Fruit fly (Drosophila melanogaster) whole organism, embryonic: Measurements from ENCODE around the gene CG32369.

Experiments
- Ada2b ChIP-seq: fragments of 200-800 bp; sonication (Bioruptor generic); IDR thresholded peaks from 2 replicates; pipeline ENCODE4 v1.3.6; 2022; ENCODE audit warnings: missing biosample characterization, missing genetic modification characterization
- BEAF-32 ChIP-seq: fragments of 200-800 bp; sonication (Bioruptor generic); optimal IDR thresholded peaks from 3 replicates; lab custom pipeline; 2017; ENCODE audit warnings: missing biosample characterization, missing genetic modification characterization, mild to moderate bottlenecking, moderate library complexity, missing genetic modification reagents
- CG10565 ChIP-seq: fragments of 200-800 bp; sonication (Bioruptor generic); optimal IDR thresholded peaks from 3 replicates; lab custom pipeline; 2016; ENCODE audit warnings: missing biosample characterization, mild to moderate bottlenecking, missing genetic modification characterization
- CG12104 ChIP-seq: fragments of 200-800 bp; sonication (Bioruptor generic); optimal IDR thresholded peaks from 3 replicates; lab custom pipeline; 2016; ENCODE audit warnings: missing biosample characterization, missing genetic modification characterization
- CG12155 ChIP-seq: fragments of 200-800 bp; sonication (Bioruptor generic); optimal IDR thresholded peaks from 3 replicates; lab custom pipeline; 2016; ENCODE audit warnings: missing biosample characterization, missing genetic modification characterization
- CG13123 ChIP-seq: fragments of 200-800 bp; sonication (Bioruptor generic); optimal IDR thresholded peaks from 2 replicates; lab custom pipeline; 2016; ENCODE audit warnings: missing biosample characterization, missing genetic modification characterization
- CG14667 ChIP-seq: fragments of 200-800 bp; sonication (Bioruptor generic); IDR thresholded peaks from 2 replicates; pipeline ENCODE4 v1.3.6; 2022; ENCODE audit warnings: missing biosample characterization, missing genetic modification characterization
- CG16815 ChIP-seq: fragments of 200-800 bp; sonication (Bioruptor generic); optimal IDR thresholded peaks from 3 replicates; lab custom pipeline; 2017; ENCODE audit warnings: missing biosample characterization, mild to moderate bottlenecking, missing genetic modification characterization
- CG18476 ChIP-seq: fragments of 200-800 bp; sonication (Bioruptor generic); optimal IDR thresholded peaks from 2 replicates; lab custom pipeline; 2016; ENCODE audit warnings: missing biosample characterization, mild to moderate bottlenecking, missing genetic modification characterization
- CG2678 ChIP-seq: fragments of 200-800 bp; sonication (Bioruptor generic); optimal IDR thresholded peaks from 3 replicates; lab custom pipeline; 2019; ENCODE audit warnings: missing biosample characterization, mild to moderate bottlenecking, missing genetic modification characterization, moderate library complexity
- CG30020 ChIP-seq: fragments of 200-800 bp; optimal IDR thresholded peaks from 2 replicates; lab custom pipeline; 2019; ENCODE audit warnings: missing biosample characterization, mild to moderate bottlenecking, missing genetic modification characterization, moderate library complexity
- CG3407 ChIP-seq: fragments of 200-800 bp; sonication (Bioruptor generic); optimal IDR thresholded peaks from 2 replicates; lab custom pipeline; 2018; ENCODE audit warnings: missing biosample characterization, mild to moderate bottlenecking, missing genetic modification characterization
- CG4820 ChIP-seq: fragments of 200-800 bp; sonication (Bioruptor generic); optimal IDR thresholded peaks from 3 replicates; lab custom pipeline; 2016; ENCODE audit warnings: missing biosample characterization, missing genetic modification characterization
- CG5180 ChIP-seq: fragments of 200-800 bp; sonication (Bioruptor generic); optimal IDR thresholded peaks from 3 replicates; lab custom pipeline; 2017; ENCODE audit warnings: missing biosample characterization, missing genetic modification characterization, mild to moderate bottlenecking, moderate library complexity, missing genetic modification reagents
- CG6791 ChIP-seq: fragments of 200-800 bp; sonication (Bioruptor generic); IDR thresholded peaks from 3 replicates; pipeline ENCODE4 v1.3.6; 2022; ENCODE audit warnings: missing biosample characterization, missing genetic modification characterization; ENCODE audit not compliant: partially characterized antibody
- CG6813 ChIP-seq: fragments of 200-800 bp; sonication (Bioruptor generic); optimal IDR thresholded peaks from 2 replicates; lab custom pipeline; 2017; ENCODE audit warnings: missing biosample characterization, missing genetic modification characterization, mild to moderate bottlenecking, moderate library complexity, missing genetic modification reagents
- CG7556 ChIP-seq: fragments of 200-800 bp; sonication (Bioruptor generic); optimal IDR thresholded peaks from 2 replicates; lab custom pipeline; 2017; ENCODE audit warnings: missing biosample characterization, mild to moderate bottlenecking, missing genetic modification characterization
- CG7786 ChIP-seq: fragments of 200-800 bp; sonication (Bioruptor generic); optimal IDR thresholded peaks from 2 replicates; lab custom pipeline; 2016; ENCODE audit warnings: missing biosample characterization, missing genetic modification characterization
- CG7928 ChIP-seq: fragments of 200-800 bp; sonication (Bioruptor generic); optimal IDR thresholded peaks from 2 replicates; lab custom pipeline; 2017; ENCODE audit warnings: missing biosample characterization, mild to moderate bottlenecking, missing genetic modification characterization
- D ChIP-seq, 2 experiments: fragments of 200-800 bp in 1 of 2; fragments of >200 bp in 1 of 2; sonication (Bioruptor generic) in 1 of 2; optimal IDR thresholded peaks; 2 replicates in 1 of 2; 3 replicates in 1 of 2; lab custom pipeline; 2017; ENCODE audit warnings: mild to moderate bottlenecking in 1 of 2, missing biosample characterization in 1 of 2, missing genetic modification characterization in 1 of 2, missing genetic modification reagents in 1 of 2
- Ets97D ChIP-seq: fragments of 200-800 bp; sonication (Bioruptor generic); optimal IDR thresholded peaks from 3 replicates; lab custom pipeline; 2016; ENCODE audit warnings: missing biosample characterization, missing genetic modification characterization
- H2.0 ChIP-seq: fragments of 200-800 bp; sonication (Bioruptor generic); IDR thresholded peaks from 2 replicates; pipeline ENCODE4 v1.3.6; 2022; ENCODE audit warnings: missing biosample characterization, missing genetic modification characterization
- HLHmδ ChIP-seq: fragments of 200-800 bp; sonication (Bioruptor generic); optimal IDR thresholded peaks from 2 replicates; lab custom pipeline; 2018; ENCODE audit warnings: missing biosample characterization, mild to moderate bottlenecking, missing genetic modification characterization, moderate library complexity
- Med ChIP-seq: fragments of 200-800 bp; sonication (Bioruptor generic); peaks from one replicate; lab custom pipeline; 2016; ENCODE audit warnings: missing biosample characterization, missing genetic modification characterization, mild to moderate bottlenecking, inconsistent platforms, moderate library complexity
- NC2β ChIP-seq: fragments of 200-800 bp; sonication (Bioruptor generic); optimal IDR thresholded peaks from 2 replicates; lab custom pipeline; 2016; ENCODE audit warnings: missing biosample characterization, missing genetic modification characterization
- Nf-YA ChIP-seq: fragments of 200-800 bp; sonication (Bioruptor generic); IDR thresholded peaks from 2 replicates; pipeline ENCODE4 v1.3.6; 2022; ENCODE audit warnings: missing biosample characterization, missing genetic modification characterization
- Oli ChIP-seq: fragments of 200-800 bp; sonication (Bioruptor generic); optimal IDR thresholded peaks from 2 replicates; lab custom pipeline; 2018; ENCODE audit warnings: missing biosample characterization, mild to moderate bottlenecking, missing genetic modification characterization, moderate library complexity
- Sin3A ChIP-seq: fragments of >200 bp; optimal IDR thresholded peaks from 2 replicates; lab custom pipeline; 2018
- Six4 ChIP-seq: fragments of 200-800 bp; sonication (Bioruptor generic); optimal IDR thresholded peaks from 2 replicates; lab custom pipeline; 2016; ENCODE audit warnings: missing biosample characterization, missing genetic modification characterization
- TFAM ChIP-seq: fragments of 200-800 bp; sonication (Bioruptor generic); optimal IDR thresholded peaks from 2 replicates; lab custom pipeline; 2017; ENCODE audit warnings: missing biosample characterization, missing genetic modification characterization, inconsistent platforms
- Vsx1 ChIP-seq: fragments of 200-800 bp; sonication (Bioruptor generic); optimal IDR thresholded peaks from 2 replicates; lab custom pipeline; 2017; ENCODE audit warnings: missing biosample characterization, mild to moderate bottlenecking, missing genetic modification characterization, missing genetic modification reagents
- ap ChIP-seq: fragments of 200-800 bp; sonication (Bioruptor generic); IDR thresholded peaks from 2 replicates; pipeline ENCODE4 v1.3.6; 2022; ENCODE audit warnings: missing biosample characterization, missing genetic modification characterization
- ara ChIP-seq: fragments of 200-800 bp; sonication (Bioruptor generic); IDR thresholded peaks from 2 replicates; pipeline ENCODE4 v1.3.6; 2022; ENCODE audit warnings: missing biosample characterization, missing genetic modification characterization
- bcd ChIP-seq: fragments of 200-800 bp; sonication (Bioruptor generic); optimal IDR thresholded peaks from 2 replicates; lab custom pipeline; 2017; ENCODE audit warnings: missing biosample characterization, mild to moderate bottlenecking, missing genetic modification characterization
- dan ChIP-seq: fragments of 200-800 bp; sonication (Bioruptor generic); IDR thresholded peaks from 2 replicates; pipeline ENCODE4 v1.3.6; 2022; ENCODE audit warnings: missing biosample characterization, missing genetic modification characterization
- dysf ChIP-seq: fragments of 200-800 bp; sonication (Bioruptor generic); IDR thresholded peaks from 3 replicates; pipeline ENCODE4 v1.3.6; 2022; ENCODE audit warnings: missing biosample characterization, missing genetic modification characterization
- emc ChIP-seq: fragments of 200-800 bp; sonication (Bioruptor generic); optimal IDR thresholded peaks from 2 replicates; lab custom pipeline; 2016; ENCODE audit warnings: missing biosample characterization, missing genetic modification characterization
- ewg ChIP-seq: fragments of 200-800 bp; sonication (Bioruptor generic); optimal IDR thresholded peaks from 3 replicates; lab custom pipeline; 2017; ENCODE audit warnings: mild to moderate bottlenecking, missing biosample characterization, missing genetic modification reagents, missing genetic modification characterization
- fu2 ChIP-seq: fragments of 200-800 bp; sonication (Bioruptor generic); optimal IDR thresholded peaks from 2 replicates; lab custom pipeline; 2016; ENCODE audit warnings: missing biosample characterization, missing genetic modification characterization
- grau ChIP-seq: fragments of 200-800 bp; optimal IDR thresholded peaks from 3 replicates; lab custom pipeline; 2019; ENCODE audit warnings: missing biosample characterization, mild to moderate bottlenecking, missing genetic modification characterization, moderate library complexity
- hb ChIP-seq: fragments of 200-800 bp; sonication (Bioruptor generic); IDR thresholded peaks from 3 replicates; pipeline ENCODE4 v1.3.6; 2022; ENCODE audit warnings: missing biosample characterization, missing genetic modification characterization; ENCODE audit not compliant: partially characterized antibody
- klu ChIP-seq: fragments of 200-800 bp; sonication (Bioruptor generic); IDR thresholded peaks from 2 replicates; pipeline ENCODE4 v1.3.6; 2022; ENCODE audit warnings: missing biosample characterization, missing genetic modification characterization
- mam ChIP-seq: fragments of 200-800 bp; sonication (Bioruptor generic); optimal IDR thresholded peaks from 3 replicates; lab custom pipeline; 2016; ENCODE audit warnings: missing biosample characterization, missing genetic modification characterization
- peb ChIP-seq: fragments of 200-800 bp; sonication (Bioruptor generic); IDR thresholded peaks from 2 replicates; pipeline ENCODE4 v1.3.6; 2022; ENCODE audit warnings: missing biosample characterization, missing genetic modification characterization
- phol ChIP-seq: fragments of 200-800 bp; sonication (Bioruptor generic); optimal IDR thresholded peaks from 3 replicates; lab custom pipeline; 2018; ENCODE audit warnings: missing biosample characterization, mild to moderate bottlenecking, missing genetic modification characterization, moderate library complexity
- sim ChIP-seq: fragments of 200-800 bp; sonication (Bioruptor generic); IDR thresholded peaks from 2 replicates; pipeline ENCODE4 v1.3.6; 2022; ENCODE audit warnings: missing biosample characterization, missing genetic modification characterization
- tap ChIP-seq: fragments of 200-800 bp; optimal IDR thresholded peaks from 3 replicates; lab custom pipeline; 2019; ENCODE audit warnings: missing biosample characterization, mild to moderate bottlenecking, missing genetic modification characterization, moderate library complexity
- ttk ChIP-seq: fragments of 200-800 bp; sonication (Bioruptor generic); IDR thresholded peaks from 2 replicates; pipeline ENCODE4 v2.1.2; 2022; ENCODE audit warnings: missing biosample characterization, missing genetic modification characterization
- twi ChIP-seq: fragments of 200-800 bp; optimal IDR thresholded peaks from 2 replicates; lab custom pipeline; 2019; ENCODE audit warnings: missing biosample characterization, mild to moderate bottlenecking, missing genetic modification characterization, moderate library complexity
- wdn ChIP-seq: fragments of 200-800 bp; sonication (Bioruptor generic); IDR thresholded peaks from 2 replicates; pipeline ENCODE4 v1.3.6; 2022; ENCODE audit warnings: missing biosample characterization, missing genetic modification characterization

CG32369 gene

DNA sequence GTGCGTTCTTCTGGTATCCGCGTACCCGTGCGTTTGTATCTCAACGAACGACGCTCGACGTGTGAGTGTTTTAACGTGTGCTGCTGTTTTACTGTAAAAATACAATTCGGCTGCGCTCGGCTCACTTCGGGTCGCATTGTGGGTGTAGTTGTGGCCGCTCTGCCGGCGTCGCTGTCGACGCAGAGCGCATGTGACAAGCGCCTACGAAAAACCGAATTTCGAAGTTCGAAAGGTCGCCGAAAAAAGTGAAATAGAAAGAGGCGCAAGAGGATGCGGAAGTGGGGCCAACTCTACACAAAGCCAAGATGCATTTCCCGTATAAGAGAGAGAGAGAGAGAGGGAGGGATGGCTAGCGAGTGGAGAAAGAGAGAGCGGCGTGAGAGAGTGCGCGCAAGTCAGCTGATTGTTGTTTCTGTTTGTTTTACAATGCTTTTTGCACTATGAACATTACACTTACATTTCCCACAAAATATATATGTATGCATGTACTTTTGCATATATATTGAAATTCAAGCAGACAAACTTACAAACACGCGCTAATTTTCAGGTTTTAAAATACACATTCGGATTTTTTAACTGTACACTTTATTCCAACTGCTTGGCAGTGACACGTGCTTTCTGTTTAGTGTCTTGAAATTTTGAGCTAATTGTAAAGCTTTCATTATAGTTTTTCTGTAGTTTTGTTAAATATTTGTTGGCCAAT is 45.3 kb upstream of the CG32369 start (continued):
- TF ChIP-seq hb (GFP tag; lab: Robert Waterston, UW) (no peak), NC2β (peak; percentile 36), CG14667 (GFP tag; lab: Robert Waterston, UW) (no peak), H2.0 (GFP tag; lab: Robert Waterston, UW) (no peak), Six4 (no peak), CG5180 (GFP tag; lab: Kevin White, UChicago) (peak; percentile 91), BEAF-32 (GFP tag; lab: Kevin White, UChicago) (no peak), peb (GFP tag; lab: Robert Waterston, UW) (no peak), klu (GFP tag; lab: Robert Waterston, UW) (no peak), emc (GFP tag; lab: Kevin White, UChicago) (no peak), CG3407 (GFP tag; lab: Kevin White, UChicago) (peak; percentile 50), D (optimal IDR thresholded peaks at IDR 0.05; lab: Kevin White, UChicago) (no peak), D (GFP tag; optimal IDR thresholded peaks at IDR 0.05; lab: Kevin White, UChicago) (peak; percentile 69), sim (GFP tag; lab: Robert Waterston, UW) (no peak), phol (tag; lab: Kevin White, UChicago) (peak; percentile 12), wdn (GFP tag; lab: Robert Waterston, UW) (no peak), grau (peak; percentile 56), twi (tag; lab: Kevin White, UChicago) (no peak), Oli (tag; lab: Kevin White, UChicago) (no peak), Sin3A (lab: Kevin White, UChicago) (no peak), Vsx1 (GFP tag; lab: Kevin White, UChicago) (peak; percentile 71), CG6791 (GFP tag; lab: Robert Waterston, UW) (no peak; the same call in 2 of the 3 replicates), Med (GFP tag; lab: Kevin White, UChicago) (peak; percentile 94), CG12104 (GFP tag; lab: Kevin White, UChicago) (no peak), ewg (GFP tag; lab: Kevin White, UChicago) (peak; percentile 77), ara (GFP tag; lab: Robert Waterston, UW) (0 out of 2 replicates have a peak, but pooled peaks have one; percentile 24), CG2678 (tag; lab: Kevin White, UChicago) (peak; percentile 64), dysf (GFP tag; lab: Robert Waterston, UW) (no peak; the same call in 2 of the 3 replicates), fu2 (GFP tag; lab: Kevin White, UChicago) (no peak), ap (GFP tag; lab: Robert Waterston, UW) (no peak), CG7556 (peak; percentile 10), mam (GFP tag; lab: Kevin White, UChicago) (no peak), HLHmδ (GFP tag; lab: Kevin White, UChicago) (peak; percentile 98), tap (peak; percentile 78), CG18476 (GFP tag; lab: Kevin White, UChicago) (no peak), bcd (no peak), CG4820 (GFP tag; lab: Kevin White, UChicago) (peak; percentile 35), CG16815 (GFP tag; lab: Kevin White, UChicago) (no peak), Ada2b (GFP tag; lab: Robert Waterston, UW) (no peak), Ets97D (GFP tag; lab: Kevin White, UChicago) (peak; percentile 96), CG12155 (GFP tag; lab: Kevin White, UChicago) (no peak), TFAM (GFP tag; lab: Kevin White, UChicago) (no peak), CG7786 (no peak), CG7928 (GFP tag; lab: Kevin White, UChicago) (no peak), dan (GFP tag; lab: Robert Waterston, UW) (no peak), Nf-YA (GFP tag; lab: Robert Waterston, UW) (peak; percentile 55; the same call in 1 of the 2 replicates), ttk (GFP tag; lab: Robert Waterston, UW) (no peak), CG30020 (tag; lab: Kevin White, UChicago) (no peak), CG6813 (GFP tag; lab: Kevin White, UChicago) (peak; percentile 94), CG10565 (GFP tag; lab: Kevin White, UChicago) (no peak), CG13123 (GFP tag; lab: Kevin White, UChicago) (no peak)
